Fruit fly (Drosophila melanogaster): ENCODE results near the gene CG9705.

The CG9705 gene

dm6 chr3L:16806823-16807325, 27.0 kb downstream of the CG9705 start (continued):
- TF ChIP-seq Opbp (GFP tag; IDR thresholded peaks at IDR 0.05; ENCODE audit: partially characterized antibody) = no peak
- no peak for TF ChIP-seq NC2α (GFP tag; optimal IDR thresholded peaks at IDR 0.05)
- peak; percentile 70 for TF ChIP-seq nmo (GFP tag; optimal IDR thresholded peaks at IDR 0.05)
- no peak for TF ChIP-seq pfk (GFP tag; optimal IDR thresholded peaks at IDR 0.05)
- no peak for TF ChIP-seq CG42726 (GFP tag; IDR thresholded peaks at IDR 0.05; ENCODE audit: partially characterized antibody)
- no peak; the same call in 1 of the 2 replicates for TF ChIP-seq E2f2 (GFP tag; IDR thresholded peaks at IDR 0.05)
- TF ChIP-seq chn (GFP tag; optimal IDR thresholded peaks at IDR 0.05) = peak; percentile 3
- TF ChIP-seq ken (GFP tag; IDR thresholded peaks at IDR 0.05) = peak; percentile 40; the same call in 1 of the 3 replicates
- peak in 1 of 2 experiments; percentile 27 for TF ChIP-seq Trl (optimal IDR thresholded peaks at IDR 0.05)
- no peak for TF ChIP-seq Trl (GFP tag; optimal IDR thresholded peaks at IDR 0.05)
- TF ChIP-seq CG3847 (GFP tag; IDR thresholded peaks at IDR 0.05) = no peak
- TF ChIP-seq hkb (optimal IDR thresholded peaks at IDR 0.05) = no peak
- no peak for TF ChIP-seq hkb (GFP tag; IDR thresholded peaks at IDR 0.05)
- TF ChIP-seq CG9437 (GFP tag; optimal IDR thresholded peaks at IDR 0.05) = peak; percentile 76
- TF ChIP-seq CG12769 (tag; optimal IDR thresholded peaks at IDR 0.05) = peak; percentile 11
- peak; percentile 75 for TF ChIP-seq CG15269 (tag; optimal IDR thresholded peaks at IDR 0.05)
- TF ChIP-seq CG9215 (GFP tag; IDR thresholded peaks at IDR 0.05) = peak; percentile 48
- no peak for TF ChIP-seq chinmo (GFP tag; IDR thresholded peaks at IDR 0.05; ENCODE audit: partially characterized antibody)
- TF ChIP-seq fd64A (GFP tag; optimal IDR thresholded peaks at IDR 0.05) = no peak
- no peak for TF ChIP-seq kni (GFP tag; optimal IDR thresholded peaks at IDR 0.05)
- no peak for TF ChIP-seq CG12236 (GFP tag; optimal IDR thresholded peaks at IDR 0.05)
- peak; percentile 67 for TF ChIP-seq CG18599 (GFP tag; optimal IDR thresholded peaks at IDR 0.05)
- TF ChIP-seq gt (GFP tag; IDR thresholded peaks at IDR 0.05) = no peak
- TF ChIP-seq CG6683 (GFP tag; optimal IDR thresholded peaks at IDR 0.05) = peak; percentile 60
- 0 out of 2 replicates have a peak, but pooled peaks have one; percentile 13 for TF ChIP-seq al (GFP tag; IDR thresholded peaks at IDR 0.05)
- peak; percentile 42 for TF ChIP-seq CG11723 (GFP tag; optimal IDR thresholded peaks at IDR 0.05)
- peak; percentile 53 for TF ChIP-seq CG10366 (GFP tag; IDR thresholded peaks at IDR 0.05)
- 0 out of 2 replicates have a peak, but pooled peaks have one; percentile 9 for TF ChIP-seq CG7372 (GFP tag; IDR thresholded peaks at IDR 0.05)
- peak; percentile 73 for TF ChIP-seq CG10147 (GFP tag; optimal IDR thresholded peaks at IDR 0.05)
- TF ChIP-seq tll (GFP tag; optimal IDR thresholded peaks at IDR 0.05) = no peak
- TF ChIP-seq Sox100B (GFP tag; optimal IDR thresholded peaks at IDR 0.05) = peak; percentile 88
- no peak for TF ChIP-seq gsb (GFP tag; IDR thresholded peaks at IDR 0.05)
- TF ChIP-seq CG9876 (GFP tag; optimal IDR thresholded peaks at IDR 0.05) = no peak
- TF ChIP-seq z (GFP tag; IDR thresholded peaks at IDR 0.05) = peak; percentile 25; the same call in 1 of the 3 replicates
- TF ChIP-seq nerfin-2 (GFP tag; IDR thresholded peaks at IDR 0.05; ENCODE audit: partially characterized antibody) = no peak
- no peak for TF ChIP-seq sim (GFP tag; IDR thresholded peaks at IDR 0.05)
- TF ChIP-seq Spps (tag; optimal IDR thresholded peaks at IDR 0.05) = no peak
- peak; percentile 49 for TF ChIP-seq CG6254 (GFP tag; optimal IDR thresholded peaks at IDR 0.05)
- TF ChIP-seq CG13296 (GFP tag; optimal IDR thresholded peaks at IDR 0.05) = peak; percentile 76
- peak; percentile 51 for TF ChIP-seq caup (GFP tag; optimal IDR thresholded peaks at IDR 0.05; ENCODE audit: severe bottlenecking)
- TF ChIP-seq odd (GFP tag; optimal IDR thresholded peaks at IDR 0.05) = peak; percentile 68
- TF ChIP-seq CG6791 (GFP tag; IDR thresholded peaks at IDR 0.05; ENCODE audit: partially characterized antibody) = no peak
- no peak for TF ChIP-seq lov (optimal IDR thresholded peaks at IDR 0.05)
- no peak for TF ChIP-seq lov (GFP tag; IDR thresholded peaks at IDR 0.05)
- TF ChIP-seq CG2116 (GFP tag; optimal IDR thresholded peaks at IDR 0.05) = peak; percentile 27
- TF ChIP-seq H2.0 (GFP tag; IDR thresholded peaks at IDR 0.05) = peak; percentile 9; the same call in 1 of the 2 replicates
- TF ChIP-seq fru (optimal IDR thresholded peaks at IDR 0.05) = no peak
- no peak for TF ChIP-seq da (GFP tag; optimal IDR thresholded peaks at IDR 0.05)
- 0 out of 2 replicates have a peak, but pooled peaks have one; percentile 25 for TF ChIP-seq CG16779 (GFP tag; IDR thresholded peaks at IDR 0.05)
- peak; percentile 83 for TF ChIP-seq phol (tag; optimal IDR thresholded peaks at IDR 0.05)
- TF ChIP-seq CG3065 (GFP tag; optimal IDR thresholded peaks at IDR 0.05) = no peak

All from whole organism, embryonic.